Fruit fly (Drosophila melanogaster): ENCODE data around the gene CG9109.

Gene CG9109

DNA sequence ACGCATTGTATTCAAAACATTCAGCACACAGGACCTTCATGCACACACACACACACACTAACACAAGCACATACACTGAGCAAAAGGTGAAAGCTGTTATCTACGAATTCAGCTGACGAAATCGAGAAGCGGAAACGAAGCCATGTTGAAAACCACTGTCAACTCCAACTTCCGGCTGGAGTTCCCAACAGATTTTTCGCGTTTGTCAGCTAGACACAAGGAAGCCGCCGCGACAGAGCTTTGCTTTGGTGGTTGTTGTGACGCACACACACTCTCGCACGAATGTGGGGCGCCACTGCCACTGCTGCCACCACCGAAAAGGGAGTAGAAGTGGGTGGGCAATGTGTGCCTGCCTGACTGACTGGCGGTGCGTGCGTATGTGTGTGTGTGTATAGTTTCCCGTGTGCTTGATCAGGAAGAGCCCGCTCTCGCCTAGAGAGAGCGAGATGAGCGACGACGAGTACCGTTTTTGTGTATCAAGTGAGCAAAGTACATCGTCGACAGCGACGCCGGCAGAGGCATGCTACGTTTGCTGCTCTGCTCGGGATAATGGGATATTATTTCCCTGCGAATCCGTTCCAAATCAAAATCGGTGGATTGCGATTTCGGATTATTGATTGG lies 36.5 kb downstream of the CG9109 start (continued):
- TF ChIP-seq gro (GFP tag; optimal IDR thresholded peaks at IDR 0.05) (no peak), Ets65A (GFP tag) (peak; percentile 44), phol (tag; optimal IDR thresholded peaks at IDR 0.05) (peak; percentile 93), Jarid2 (GFP tag; optimal IDR thresholded peaks at IDR 0.05) (peak; percentile 60), br (optimal IDR thresholded peaks at IDR 0.05) (no peak), Mes4 (GFP tag; optimal IDR thresholded peaks at IDR 0.05) (peak; percentile 51), HLH4C (GFP tag; IDR thresholded peaks at IDR 0.05; ENCODE audit: partially characterized antibody) (no peak), ci (GFP tag; IDR thresholded peaks at IDR 0.05) (peak; percentile 77; the same call in 2 of the 3 replicates), Hr3 (GFP tag; optimal IDR thresholded peaks at IDR 0.05) (no peak), CG11456 (GFP tag; IDR thresholded peaks at IDR 0.05) (no peak), CG8388 (GFP tag; optimal IDR thresholded peaks at IDR 0.05) (peak; percentile 57), hth (optimal IDR thresholded peaks at IDR 0.05) (no peak), dysf (GFP tag; IDR thresholded peaks at IDR 0.05) (peak; percentile 25; the same call in 1 of the 3 replicates), chinmo (GFP tag; IDR thresholded peaks at IDR 0.05; ENCODE audit: partially characterized antibody) (no peak), CrebB (tag; optimal IDR thresholded peaks at IDR 0.05) (peak; percentile 48), CG11247 (GFP tag; IDR thresholded peaks at IDR 0.05) (no peak), her (GFP tag; optimal IDR thresholded peaks at IDR 0.05) (no peak), Xrp1 (GFP tag; IDR thresholded peaks at IDR 0.05) (no peak), tgo (GFP tag; IDR thresholded peaks at IDR 0.05) (no peak), CG6813 (GFP tag; optimal IDR thresholded peaks at IDR 0.05) (peak; percentile 78), Sox100B (GFP tag; optimal IDR thresholded peaks at IDR 0.05) (peak; percentile 75), CG10979 (tag; optimal IDR thresholded peaks at IDR 0.05) (peak; percentile 37), NFAT (GFP tag; IDR thresholded peaks at IDR 0.05) (0 out of 2 replicates have a peak, but pooled peaks have one; percentile 11), luna (GFP tag; optimal IDR thresholded peaks at IDR 0.05) (no peak), CG1529 (GFP tag; optimal IDR thresholded peaks at IDR 0.05) (peak; percentile 40), gcm (GFP tag; optimal IDR thresholded peaks at IDR 0.05) (peak; percentile 57), ro (GFP tag; IDR thresholded peaks at IDR 0.05) (no peak), Neu2 (GFP tag; optimal IDR thresholded peaks at IDR 0.05; ENCODE audit: borderline replicate concordance) (no peak), onecut (GFP tag; IDR thresholded peaks at IDR 0.05) (peak; percentile 69), Vsx1 (GFP tag; optimal IDR thresholded peaks at IDR 0.05) (peak; percentile 18), CG17802 (tag; optimal IDR thresholded peaks at IDR 0.05) (no peak), h (optimal IDR thresholded peaks at IDR 0.05) (no peak), hb (GFP tag; IDR thresholded peaks at IDR 0.05; ENCODE audit: partially characterized antibody) (no peak), so (GFP tag; IDR thresholded peaks at IDR 0.05) (no peak), pzg (GFP tag; optimal IDR thresholded peaks at IDR 0.05) (peak; percentile 13), CG4328 (GFP tag; optimal IDR thresholded peaks at IDR 0.05) (peak; percentile 84), CG11398 (GFP tag; optimal IDR thresholded peaks at IDR 0.05) (no peak), nom (GFP tag; optimal IDR thresholded peaks at IDR 0.05) (peak; percentile 79), CG30020 (tag; optimal IDR thresholded peaks at IDR 0.05) (no peak), CG15479 (GFP tag; optimal IDR thresholded peaks at IDR 0.05) (peak; percentile 10), NC2β (GFP tag; optimal IDR thresholded peaks at IDR 0.05) (no peak), Abd-B (GFP tag; optimal IDR thresholded peaks at IDR 0.05) (no peak), CG4282 (GFP tag; optimal IDR thresholded peaks at IDR 0.05) (no peak), CG12155 (GFP tag; optimal IDR thresholded peaks at IDR 0.05) (no peak), gsb-n (tag; optimal IDR thresholded peaks at IDR 0.05) (peak; percentile 53), CG11085 (GFP tag; IDR thresholded peaks at IDR 0.05) (no peak), bowl (GFP tag; IDR thresholded peaks at IDR 0.05) (no peak), Meics (GFP tag; optimal IDR thresholded peaks at IDR 0.05) (peak; percentile 63), Ssrp (tag; optimal IDR thresholded peaks at IDR 0.05) (no peak), wor (GFP tag; IDR thresholded peaks at IDR 0.05) (no peak), CG31224 (GFP tag; IDR thresholded peaks at IDR 0.05) (no peak)
